Fruit fly (Drosophila melanogaster): ENCODE measurements around the gene obst-F.

obst-F gene

DNA sequence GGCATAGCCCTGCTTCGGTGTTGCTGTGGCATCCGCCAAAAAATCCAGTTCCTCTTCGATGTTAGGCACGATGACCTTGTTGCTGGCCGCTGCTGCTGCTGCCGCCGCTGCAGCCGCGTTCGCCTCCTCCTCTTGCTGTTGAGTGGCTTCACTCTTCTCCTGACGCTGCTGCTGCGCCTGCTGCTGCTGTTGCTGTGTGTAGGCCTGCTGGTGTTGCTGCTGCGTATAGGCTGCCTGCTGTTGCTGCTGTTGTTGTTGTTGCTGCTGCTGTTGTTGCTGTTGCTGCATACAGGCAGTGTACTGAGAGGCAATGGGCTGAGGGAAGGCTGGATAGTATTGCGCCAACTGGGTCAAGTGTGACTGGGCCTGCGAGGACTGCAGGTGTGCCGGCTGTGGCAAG, 35.7 kb upstream of the obst-F start:
- TF ChIP-seq Hr4 (GFP tag; optimal IDR thresholded peaks at IDR 0.05) (no peak), Eip78C (GFP tag) (no peak), CG10631 (GFP tag; optimal IDR thresholded peaks at IDR 0.05) (no peak), Lpt (GFP tag; optimal IDR thresholded peaks at IDR 0.05) (no peak)

DNA sequence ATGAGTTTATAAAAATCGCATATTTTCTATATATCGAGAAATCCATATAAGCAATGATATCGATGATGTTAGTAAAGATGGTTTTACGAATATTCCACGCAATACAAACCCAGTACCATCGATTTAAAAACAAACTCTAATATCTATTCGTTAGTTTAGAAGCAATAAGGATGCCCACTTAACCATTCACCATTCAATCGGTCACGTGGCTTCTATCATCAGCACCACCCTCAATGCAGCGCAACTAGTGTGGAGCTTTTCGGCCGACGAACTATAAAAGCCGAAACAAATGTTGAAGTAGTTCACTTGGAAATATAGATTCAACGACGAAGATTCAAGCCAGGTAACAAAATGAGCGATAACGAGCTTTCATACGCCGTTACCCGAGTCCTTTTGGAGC, 29.9 kb upstream of the obst-F start, which contains the start of gene CG13813:
CG13813 (plus strand) TSS at position 301 of the 400 bp plus-strand sequence.
- no peak for TF ChIP-seq lz (GFP tag; optimal IDR thresholded peaks at IDR 0.05)
- TF ChIP-seq Ets21C (GFP tag; optimal IDR thresholded peaks at IDR 0.05), result no peak
- TF ChIP-seq dac (GFP tag; optimal IDR thresholded peaks at IDR 0.05), result no peak
- TF ChIP-seq CG8632 (GFP tag; optimal IDR thresholded peaks at IDR 0.05), result no peak
- no peak for TF ChIP-seq eg (GFP tag; IDR thresholded peaks at IDR 0.05)
- TF ChIP-seq CG4318 (GFP tag; optimal IDR thresholded peaks at IDR 0.05), result no peak
- no peak for TF ChIP-seq CG6792 (GFP tag; optimal IDR thresholded peaks at IDR 0.05)
- TF ChIP-seq Hr38 (GFP tag; optimal IDR thresholded peaks at IDR 0.05), result no peak
- no peak for TF ChIP-seq net (GFP tag; optimal IDR thresholded peaks at IDR 0.05)
- no peak for TF ChIP-seq CG10669 (GFP tag; optimal IDR thresholded peaks at IDR 0.05)
- TF ChIP-seq CG8119 (GFP tag; IDR thresholded peaks at IDR 0.05), result no peak
- TF ChIP-seq Sox15 (GFP tag; optimal IDR thresholded peaks at IDR 0.05), result no peak
- TF ChIP-seq CG7368 (GFP tag; optimal IDR thresholded peaks at IDR 0.05), result no peak
- no peak for TF ChIP-seq Smox (GFP tag; optimal IDR thresholded peaks at IDR 0.05)

dm6 chr3L:20230178-20230775, 28.8 kb upstream of the obst-F start:
- TF ChIP-seq esn (GFP tag; optimal IDR thresholded peaks at IDR 0.05) (peak; percentile 17), Eip78C (GFP tag) (peak; percentile 74), Eip93F (GFP tag; optimal IDR thresholded peaks at IDR 0.05) (peak; percentile 76), Lpt (GFP tag; optimal IDR thresholded peaks at IDR 0.05) (no peak), CG6163 (GFP tag; IDR thresholded peaks at IDR 0.05) (0 out of 3 replicates have a peak, but pooled peaks have one; percentile 17), Blimp-1 (GFP tag; optimal IDR thresholded peaks at IDR 0.05) (peak; percentile 87), CG10669 (GFP tag; optimal IDR thresholded peaks at IDR 0.05) (no peak)

DNA sequence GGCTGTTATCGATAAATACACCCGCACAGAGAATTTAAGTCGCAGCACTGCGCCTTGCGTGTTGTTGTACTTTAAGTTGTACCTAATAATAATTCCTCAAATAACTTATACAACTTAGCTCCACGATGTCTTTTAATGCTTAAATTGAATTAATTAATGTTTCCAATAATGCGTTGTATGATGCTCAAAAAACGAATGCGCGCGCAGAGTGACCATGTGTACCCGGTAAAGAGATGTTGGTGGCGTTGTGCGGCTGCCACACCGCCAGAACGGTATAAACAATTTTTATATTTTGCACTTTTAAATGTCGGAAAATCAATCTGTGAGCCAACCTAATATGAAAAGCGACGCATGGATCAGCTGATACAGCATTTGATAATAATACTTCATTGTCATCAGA, 24.7 kb upstream of the obst-F start:
- no peak for TF ChIP-seq CG16779 (tag; optimal IDR thresholded peaks at IDR 0.05)
- TF ChIP-seq Sox15 (GFP tag; optimal IDR thresholded peaks at IDR 0.05), result no peak
- no peak for TF ChIP-seq net (GFP tag; optimal IDR thresholded peaks at IDR 0.05)
- no peak for TF ChIP-seq salr (GFP tag; optimal IDR thresholded peaks at IDR 0.05)
- no peak for TF ChIP-seq topi (GFP tag; optimal IDR thresholded peaks at IDR 0.05)
- no peak for TF ChIP-seq Sox14 (GFP tag; optimal IDR thresholded peaks at IDR 0.05)
- TF ChIP-seq Sox102F (GFP tag; optimal IDR thresholded peaks at IDR 0.05), result no peak
- TF ChIP-seq Hr38 (GFP tag; optimal IDR thresholded peaks at IDR 0.05), result no peak

DNA sequence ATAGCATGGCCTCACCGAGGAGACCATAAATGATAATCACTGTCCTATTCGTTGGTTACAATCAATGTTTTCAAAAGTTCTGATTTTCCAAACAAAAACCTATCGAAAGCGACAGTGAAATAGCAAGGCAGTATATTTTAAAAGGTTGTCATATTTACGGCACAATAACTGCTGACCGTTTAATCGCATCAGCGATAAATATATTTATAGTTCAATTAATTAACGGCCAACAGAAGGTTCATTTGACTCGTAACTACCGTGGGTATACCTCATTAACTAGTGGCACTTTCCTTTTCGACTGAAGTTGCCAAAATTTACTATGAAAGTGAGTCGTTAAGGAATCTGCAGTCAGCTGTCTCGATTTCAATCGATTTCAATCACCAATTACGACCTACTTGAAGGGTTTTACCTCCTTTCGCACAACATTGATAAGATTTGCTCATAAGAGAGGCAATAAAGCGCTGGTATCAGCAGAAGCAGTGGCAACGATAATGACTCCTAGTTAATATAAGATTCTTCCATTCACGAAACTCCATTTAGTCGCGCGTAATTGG, 22.0 kb upstream of the obst-F start, which contains the start of gene CG17147:
CG17147 (plus strand) TSS at position 535 of the 554 bp plus-strand sequence.
- TF ChIP-seq CG15336 (GFP tag; IDR thresholded peaks at IDR 0.05), result no peak
- no peak for TF ChIP-seq Hr39 (GFP tag; optimal IDR thresholded peaks at IDR 0.05)
- TF ChIP-seq ss (GFP tag; optimal IDR thresholded peaks at IDR 0.05), result no peak
- no peak for TF ChIP-seq CG10669 (GFP tag; optimal IDR thresholded peaks at IDR 0.05)
- TF ChIP-seq spab (GFP tag; optimal IDR thresholded peaks at IDR 0.05), result no peak
- no peak for TF ChIP-seq CG11294 (GFP tag; IDR thresholded peaks at IDR 0.05)
